Worm (Caenorhabditis elegans) whole organism, late embryonic: Measurements from ENCODE around the gene F54D5.15.

Experiments used
- eyg-1 ChIP-seq: sonication (generic microtip); optimal IDR thresholded peaks from 2 replicates; lab custom pipeline; 2016; ENCODE audit warnings: missing genotype, missing genetic modification characterization, missing compliant biosample characterization
- nhr-232 ChIP-seq: sonication (generic microtip); optimal IDR thresholded peaks from 2 replicates; lab custom pipeline; 2016; ENCODE audit warnings: missing genetic modification characterization, missing compliant biosample characterization
- odd-2 ChIP-seq: sonication (generic microtip); optimal IDR thresholded peaks from 2 replicates; lab custom pipeline; 2017; ENCODE audit warnings: antibody characterized with exemption, mild to moderate bottlenecking, missing genetic modification characterization, missing compliant biosample characterization
- unc-42 ChIP-seq: sonication (generic microtip); optimal IDR thresholded peaks from 2 replicates; lab custom pipeline; 2016; ENCODE audit warnings: missing genotype, missing genetic modification characterization, missing compliant biosample characterization

F54D5.15 gene

DNA sequence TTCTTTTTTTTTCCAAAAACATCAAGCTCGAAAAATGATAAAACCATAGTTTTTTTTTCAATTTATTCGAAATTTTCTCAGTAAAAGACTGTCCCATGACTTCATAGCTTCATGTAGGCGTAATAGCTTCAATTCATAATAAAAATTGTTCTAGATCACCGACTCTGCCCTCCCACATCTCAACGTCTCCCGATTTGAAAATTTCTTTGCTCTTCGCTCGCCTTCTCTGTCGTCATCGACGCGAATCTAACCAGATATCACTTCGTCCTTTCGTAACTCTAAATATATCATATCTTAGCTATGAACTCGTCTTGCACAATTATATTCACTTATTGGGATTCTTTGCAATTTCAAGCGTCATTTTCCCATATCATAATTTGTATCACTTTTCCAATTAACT lies 49.3 kb downstream of the F54D5.15 start, which contains the start of gene srh-44:
Gene srh-44, plus strand, starts transcription at position 301 of the 400 bp plus-strand sequence.
- TF ChIP-seq odd-2 (tag; lab: Kevin White, UChicago) (no peak), unc-42 (no peak)
- TF ChIP-seq, all 69 proteins: peak for 0

DNA sequence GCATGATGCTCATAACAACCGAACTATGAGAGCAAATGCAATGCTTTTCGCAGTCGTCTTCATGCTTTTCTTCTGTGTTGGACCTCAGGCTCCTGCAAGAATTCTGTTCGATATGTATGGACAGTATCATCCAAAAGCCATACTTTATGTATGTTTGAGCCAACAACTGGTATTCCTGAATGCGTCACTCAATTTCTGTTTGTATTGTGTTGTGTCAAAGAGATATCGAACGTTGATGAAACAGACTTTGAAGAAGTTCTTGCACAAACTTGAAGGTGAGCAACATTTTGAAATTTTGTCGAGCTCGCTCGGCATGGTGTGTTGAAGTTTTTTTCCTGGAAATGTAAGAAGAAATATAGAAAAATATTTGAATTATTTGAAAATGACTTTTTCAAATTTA lies 51.1 kb downstream of the F54D5.15 start:
- TF ChIP-seq eyg-1 (tag; lab: Kevin White, UChicago): no peak

- no peak for TF ChIP-seq nhr-232
These were observed 53.7 kb downstream of the F54D5.15 start, which contains the start of gene npr-41 for ce11 chrII:11510373-11510772. Gene npr-41, plus strand, starts transcription at chrII:11510673.
